Worm (Caenorhabditis elegans): ENCODE results near the gene pup-2.
A peak's percentile ranks its signal among the peaks of the same experiment; 100 is the strongest.

pup-2 gene

DNA sequence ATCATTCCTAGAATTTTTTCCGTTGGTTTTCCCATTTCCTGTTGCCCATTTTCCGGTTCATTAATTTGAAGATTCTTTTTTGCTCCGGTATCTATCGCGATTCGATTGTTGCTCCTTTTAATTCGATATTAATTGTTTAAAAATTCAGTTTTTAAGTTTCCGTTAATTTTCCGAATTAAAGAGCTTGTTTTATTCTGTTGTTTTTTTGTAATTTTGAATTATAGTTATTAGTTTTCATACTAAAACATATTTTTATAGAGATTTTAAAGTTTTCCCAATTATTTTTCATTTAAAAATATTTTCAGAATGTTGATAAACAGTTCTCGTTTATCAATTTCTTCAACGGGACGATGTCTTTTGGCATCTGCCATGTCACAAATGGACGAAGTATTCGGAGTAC lies 48.6 kb downstream of the pup-2 start, which contains the start of gene mrps-26:
Gene mrps-26, plus strand, starts transcription at position 301 of the 400 bp plus-strand sequence.
- no peak for TF ChIP-seq nhr-10 (tag; optimal IDR thresholded peaks at IDR 0.05)
- TF ChIP-seq mbf-1 (tag; optimal IDR thresholded peaks at IDR 0.05), result no peak
- TF ChIP-seq ama-1 (optimal IDR thresholded peaks at IDR 0.05), result no peak
- TF ChIP-seq alr-1 (tag; optimal IDR thresholded peaks at IDR 0.05), result no peak

DNA sequence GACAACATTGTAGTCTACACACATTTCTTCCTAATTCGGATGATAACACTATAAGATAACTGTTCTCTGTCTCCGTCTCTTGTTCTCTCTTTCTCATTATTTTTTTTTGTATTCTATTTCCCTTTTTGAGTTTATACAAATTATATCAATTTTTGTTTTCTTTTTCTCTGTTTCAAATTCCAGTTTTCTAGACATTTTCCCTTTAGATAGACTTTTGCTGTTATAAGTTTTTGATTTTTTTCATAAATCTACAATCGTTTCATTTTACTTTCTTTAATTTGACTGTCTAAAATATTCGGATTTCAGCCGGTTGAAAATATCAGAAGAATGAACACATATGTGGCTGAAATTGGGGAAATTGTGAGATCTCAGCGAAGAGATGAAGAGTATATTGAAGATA lies 50.4 kb downstream of the pup-2 start, which contains the start of gene prx-10:
Gene prx-10, plus strand, starts transcription at position 301 of the 400 bp plus-strand sequence.
- TF ChIP-seq peb-1 (tag; optimal IDR thresholded peaks at IDR 0.05), result no peak
- no peak for TF ChIP-seq dmd-4 (tag; optimal IDR thresholded peaks at IDR 0.05)
- TF ChIP-seq ztf-11 (tag; optimal IDR thresholded peaks at IDR 0.05), result no peak
- peak; percentile 13 for TF ChIP-seq fos-1 (tag; optimal IDR thresholded peaks at IDR 0.05)
- TF ChIP-seq C34F6.9 (tag; optimal IDR thresholded peaks at IDR 0.05), result no peak

All from whole organism, L2 larva.